Fruit fly (Drosophila melanogaster): ENCODE measurements around the gene CG11885.

dm6 chr2L:422573-422972, 1.3 kb upstream of the CG11885 start, which contains the start of gene BBS8:
- no peak for TF ChIP-seq psq (GFP tag; optimal IDR thresholded peaks at IDR 0.05)
- no peak for TF ChIP-seq N (GFP tag; optimal IDR thresholded peaks at IDR 0.05)

All from whole organism, wandering third instar larva.